Fruit fly (Drosophila melanogaster) whole organism, adult: Measurements from ENCODE around the gene Ugt316A1.

Source experiments
- CG11617 ChIP-seq: fragments of 200-800 bp; sonication (Bioruptor generic); optimal IDR thresholded peaks from 2 replicates; lab custom pipeline; 2017; ENCODE audit warnings: mild to moderate bottlenecking, missing biosample characterization, missing genetic modification reagents, missing genetic modification characterization
- CG12768 ChIP-seq: fragments of 200-800 bp; sonication (Bioruptor generic); optimal IDR thresholded peaks from 2 replicates; lab custom pipeline; 2017; ENCODE audit warnings: missing biosample characterization, missing genetic modification characterization, mild to moderate bottlenecking, moderate library complexity, missing genetic modification reagents
- CG14711 ChIP-seq: fragments of 200-800 bp; sonication (Bioruptor generic); optimal IDR thresholded peaks from 2 replicates; lab custom pipeline; 2018; ENCODE audit warnings: missing biosample characterization, mild to moderate bottlenecking, missing genetic modification characterization, moderate library complexity
- CG1620 ChIP-seq: fragments of 200-800 bp; sonication (Bioruptor generic); optimal IDR thresholded peaks from 2 replicates; lab custom pipeline; 2016; ENCODE audit warnings: missing biosample characterization, missing genetic modification characterization
- CG33017 ChIP-seq: fragments of 200-800 bp; sonication (Bioruptor generic); optimal IDR thresholded peaks from 2 replicates; lab custom pipeline; 2018; ENCODE audit warnings: missing biosample characterization, mild to moderate bottlenecking, missing genetic modification characterization, moderate library complexity
- CG5204 ChIP-seq: fragments of 200-800 bp; sonication (Bioruptor generic); optimal IDR thresholded peaks from 2 replicates; lab custom pipeline; 2016; ENCODE audit warnings: missing biosample characterization, missing genetic modification characterization
- CG7045 ChIP-seq: fragments of 200-800 bp; sonication (Bioruptor generic); optimal IDR thresholded peaks from 2 replicates; lab custom pipeline; 2017; ENCODE audit warnings: missing biosample characterization, mild to moderate bottlenecking, missing genetic modification characterization
- CG7101 ChIP-seq: fragments of 200-800 bp; sonication (Bioruptor generic); optimal IDR thresholded peaks from 2 replicates; lab custom pipeline; 2018; ENCODE audit warnings: missing biosample characterization, mild to moderate bottlenecking, missing genetic modification characterization, moderate library complexity
- Clk ChIP-seq: fragments of 200-800 bp; sonication (Bioruptor generic); optimal IDR thresholded peaks from 2 replicates; lab custom pipeline; 2017; ENCODE audit warnings: missing biosample characterization, missing genetic modification characterization
- Crg-1 ChIP-seq: fragments of 200-800 bp; sonication (Bioruptor generic); optimal IDR thresholded peaks from 2 replicates; lab custom pipeline; 2016; ENCODE audit warnings: missing biosample characterization, missing genetic modification characterization
- Hr96 ChIP-seq: fragments of 200-800 bp; sonication (Bioruptor generic); optimal IDR thresholded peaks from 2 replicates; lab custom pipeline; 2016; ENCODE audit warnings: missing biosample characterization, missing genetic modification characterization
- Mnt ChIP-seq: fragments of 200-800 bp; sonication (Bioruptor generic); optimal IDR thresholded peaks from 2 replicates; lab custom pipeline; 2016; ENCODE audit warnings: missing biosample characterization, mild to moderate bottlenecking, missing genetic modification characterization
- bab1 ChIP-seq: fragments of 200-800 bp; sonication (Bioruptor generic); optimal IDR thresholded peaks from 3 replicates; lab custom pipeline; 2019; ENCODE audit warnings: missing biosample characterization, mild to moderate bottlenecking, missing genetic modification characterization, moderate library complexity
- cic ChIP-seq: fragments of 200-800 bp; sonication (Bioruptor generic); optimal IDR thresholded peaks from 2 replicates; lab custom pipeline; 2017; ENCODE audit warnings: missing biosample characterization, mild to moderate bottlenecking, missing genetic modification characterization, moderate library complexity
- cnc ChIP-seq, 2 experiments: fragments of >200 bp; optimal IDR thresholded peaks; 2 replicates each; lab custom pipeline; 2017
- kay ChIP-seq: fragments of 200-800 bp; sonication (Bioruptor generic); peaks from one replicate; lab custom pipeline; 2016; ENCODE audit warnings: missing biosample characterization, missing genetic modification characterization, borderline replicate concordance
- ovo ChIP-seq: fragments of 200-800 bp; sonication (Bioruptor generic); optimal IDR thresholded peaks from 2 replicates; lab custom pipeline; 2016; ENCODE audit warnings: missing biosample characterization, missing genetic modification characterization
- pad ChIP-seq: fragments of 200-800 bp; sonication (Bioruptor generic); optimal IDR thresholded peaks from 3 replicates; lab custom pipeline; 2017; ENCODE audit warnings: missing biosample characterization, missing genetic modification characterization, mild to moderate bottlenecking, moderate library complexity, missing genetic modification reagents
- tj ChIP-seq: fragments of 200-800 bp; sonication (Bioruptor generic); optimal IDR thresholded peaks from 3 replicates; lab custom pipeline; 2017; ENCODE audit warnings: missing biosample characterization, mild to moderate bottlenecking, missing genetic modification characterization, moderate library complexity
- toe ChIP-seq: fragments of 200-800 bp; sonication (Bioruptor generic); optimal IDR thresholded peaks from 2 replicates; lab custom pipeline; 2016; ENCODE audit warnings: missing biosample characterization, missing genetic modification characterization

Gene Ugt316A1

dm6 chr3L:19043464-19044034, 19.1 kb downstream of the Ugt316A1 start:
- TF ChIP-seq Crg-1 (GFP tag; lab: Kevin White, UChicago) (no peak), Hr96 (no peak), Mnt (GFP tag; lab: Kevin White, UChicago) (no peak), tj (GFP tag; lab: Kevin White, UChicago) (no peak), toe (GFP tag; lab: Kevin White, UChicago) (no peak), cnc (optimal IDR thresholded peaks at IDR 0.05; lab: Kevin White, UChicago) (no peak), cic (GFP tag; lab: Kevin White, UChicago) (no peak), CG1620 (GFP tag; lab: Kevin White, UChicago) (no peak), CG7045 (GFP tag; lab: Kevin White, UChicago) (no peak), CG11617 (no peak), CG12768 (GFP tag; lab: Kevin White, UChicago) (no peak), CG5204 (GFP tag; lab: Kevin White, UChicago) (no peak), pad (GFP tag; lab: Kevin White, UChicago) (no peak), kay (GFP tag; lab: Kevin White, UChicago) (no peak), CG7101 (no peak), Clk (GFP tag; lab: Kevin White, UChicago) (no peak), CG14711 (tag; lab: Kevin White, UChicago) (no peak), ovo (GFP tag; lab: Kevin White, UChicago) (no peak), bab1 (no peak)

dm6 chr3L:19042501-19042900, 20.1 kb downstream of the Ugt316A1 start:
- TF ChIP-seq cic (GFP tag; lab: Kevin White, UChicago) (no peak), ovo (GFP tag; lab: Kevin White, UChicago) (no peak), CG33017 (tag; lab: Kevin White, UChicago) (no peak), toe (GFP tag; lab: Kevin White, UChicago) (no peak), Clk (GFP tag; lab: Kevin White, UChicago) (no peak)

dm6 chr3L:19041665-19042385, 20.8 kb downstream of the Ugt316A1 start:
- TF ChIP-seq CG14711 (tag; lab: Kevin White, UChicago) (no peak), toe (GFP tag; lab: Kevin White, UChicago) (no peak), Hr96 (no peak), pad (GFP tag; lab: Kevin White, UChicago) (no peak)

- no peak for TF ChIP-seq CG7101
- peak; percentile 58 for TF ChIP-seq tj (GFP tag; lab: Kevin White, UChicago)
Observed at dm6 chr3L:19041161-19041560, 21.5 kb downstream of the Ugt316A1 start.

dm6 chr3L:19040155-19040644, 22.4 kb downstream of the Ugt316A1 start:
- no peak for TF ChIP-seq CG11617
- no peak for TF ChIP-seq CG14711 (tag; lab: Kevin White, UChicago)
- TF ChIP-seq tj (GFP tag; lab: Kevin White, UChicago) = peak; percentile 79
- no peak for TF ChIP-seq Clk (GFP tag; lab: Kevin White, UChicago)
- no peak for TF ChIP-seq Hr96
- TF ChIP-seq cnc (optimal IDR thresholded peaks at IDR 0.05; lab: Kevin White, UChicago) = no peak
- TF ChIP-seq cic (GFP tag; lab: Kevin White, UChicago) = peak; percentile 73
- TF ChIP-seq Mnt (GFP tag; lab: Kevin White, UChicago) = peak; percentile 9
- no peak for TF ChIP-seq ovo (GFP tag; lab: Kevin White, UChicago)
- TF ChIP-seq CG1620 (GFP tag; lab: Kevin White, UChicago) = no peak
- TF ChIP-seq toe (GFP tag; lab: Kevin White, UChicago) = no peak
- TF ChIP-seq kay (GFP tag; lab: Kevin White, UChicago) = peak; percentile 86
- TF ChIP-seq CG12768 (GFP tag; lab: Kevin White, UChicago) = peak; percentile 49
- TF ChIP-seq CG7101 = no peak
- no peak for TF ChIP-seq bab1
- no peak for TF ChIP-seq pad (GFP tag; lab: Kevin White, UChicago)
- TF ChIP-seq Crg-1 (GFP tag; lab: Kevin White, UChicago) = no peak
- no peak for TF ChIP-seq CG7045 (GFP tag; lab: Kevin White, UChicago)
- no peak for TF ChIP-seq CG5204 (GFP tag; lab: Kevin White, UChicago)
- no peak for TF ChIP-seq CG33017 (tag; lab: Kevin White, UChicago)

- no peak for TF ChIP-seq Hr96
- TF ChIP-seq bab1 = no peak
Observed at dm6 chr3L:19037051-19037450, 25.6 kb downstream of the Ugt316A1 start.

- TF ChIP-seq kay (GFP tag; lab: Kevin White, UChicago) (no peak), CG1620 (GFP tag; lab: Kevin White, UChicago) (no peak), Mnt (GFP tag; lab: Kevin White, UChicago) (no peak), CG33017 (tag; lab: Kevin White, UChicago) (no peak), CG5204 (GFP tag; lab: Kevin White, UChicago) (no peak)
Observed at dm6 chr3L:19036119-19036518, 26.5 kb downstream of the Ugt316A1 start.
